Fruit fly (Drosophila melanogaster): ENCODE measurements around the gene CG14439.

The CG14439 gene

DNA sequence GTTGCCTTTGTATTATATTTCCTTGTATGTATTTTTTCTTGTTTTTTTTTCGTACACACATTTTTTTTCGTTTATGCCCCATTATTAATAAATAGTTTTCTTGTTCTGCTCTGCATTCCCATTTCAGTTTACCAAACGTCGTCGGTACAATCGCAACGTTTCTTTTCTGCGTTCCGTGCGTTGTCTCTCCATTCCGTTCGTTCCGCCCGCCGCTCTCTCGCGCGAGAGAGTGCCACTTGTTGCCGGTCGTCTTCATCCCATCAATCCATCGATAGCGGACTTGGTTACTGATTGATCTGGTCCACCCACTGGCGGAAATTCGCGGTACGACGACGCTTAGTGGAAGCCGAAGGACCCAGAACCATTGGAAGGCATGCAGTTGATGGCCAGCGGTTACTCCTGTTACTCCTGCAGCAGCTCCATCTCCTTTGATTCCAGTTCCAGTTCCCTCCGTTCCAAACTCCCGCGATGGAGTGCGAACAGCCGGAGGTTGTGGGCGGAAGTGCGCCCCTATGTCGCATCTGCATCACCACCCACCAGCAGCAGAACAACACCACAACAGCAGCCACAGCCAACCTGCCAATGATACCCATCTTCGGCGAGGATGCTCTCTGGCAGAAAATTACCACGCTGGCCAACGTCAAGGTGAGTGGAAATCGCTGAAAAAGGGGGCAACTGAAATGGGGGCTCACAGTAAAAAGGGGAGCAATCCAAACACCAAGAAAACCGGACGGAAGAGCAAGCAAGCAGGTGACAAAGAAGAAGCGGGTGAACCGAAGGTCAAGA, 37.9 kb upstream of the CG14439 start:
- TF ChIP-seq CG8478 (optimal IDR thresholded peaks at IDR 0.05) (no peak), CTCF (optimal IDR thresholded peaks at IDR 0.05) (no peak)

DNA sequence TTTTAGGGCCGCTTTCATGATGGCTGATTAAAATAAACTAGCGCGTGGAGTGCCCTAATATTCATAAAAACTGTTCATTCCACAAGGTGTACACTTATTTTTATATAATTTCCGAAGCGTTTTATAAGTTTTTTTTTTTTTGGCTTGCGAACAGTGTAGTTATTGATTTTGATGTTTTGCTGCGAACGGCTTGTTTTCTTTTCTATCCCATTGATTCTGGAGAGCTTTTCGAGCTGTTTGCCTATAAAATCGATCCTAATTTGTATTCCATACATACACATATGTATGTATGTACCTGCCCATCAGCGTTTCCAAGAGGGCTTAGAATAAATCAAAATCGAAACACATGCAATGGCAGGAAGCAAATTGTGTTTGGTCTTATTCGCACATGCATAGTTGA, 37.1 kb upstream of the CG14439 start:
- TF ChIP-seq CTCF (optimal IDR thresholded peaks at IDR 0.05) (no peak), CG8478 (optimal IDR thresholded peaks at IDR 0.05) (no peak)

DNA sequence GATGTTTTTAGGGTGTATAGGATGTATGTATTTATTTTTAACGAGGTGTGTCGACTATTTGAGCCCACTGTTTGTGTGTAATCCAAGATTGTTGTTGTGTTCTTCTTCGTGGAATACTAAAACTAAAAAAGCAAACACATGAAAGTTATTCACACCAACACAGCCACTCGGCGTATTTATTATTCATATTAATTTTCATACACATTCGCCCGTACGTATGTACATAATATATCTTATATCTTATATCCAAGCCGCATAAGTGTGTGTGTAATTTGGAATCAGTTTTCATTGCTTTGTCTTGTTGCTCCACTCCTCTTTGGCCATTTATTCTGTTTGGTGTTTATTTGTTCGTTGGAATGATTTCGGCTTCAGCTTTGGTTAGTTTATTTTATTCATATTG, 36.7 kb upstream of the CG14439 start:
- no peak for TF ChIP-seq CTCF (optimal IDR thresholded peaks at IDR 0.05)
- TF ChIP-seq CG8478 (optimal IDR thresholded peaks at IDR 0.05): no peak

DNA sequence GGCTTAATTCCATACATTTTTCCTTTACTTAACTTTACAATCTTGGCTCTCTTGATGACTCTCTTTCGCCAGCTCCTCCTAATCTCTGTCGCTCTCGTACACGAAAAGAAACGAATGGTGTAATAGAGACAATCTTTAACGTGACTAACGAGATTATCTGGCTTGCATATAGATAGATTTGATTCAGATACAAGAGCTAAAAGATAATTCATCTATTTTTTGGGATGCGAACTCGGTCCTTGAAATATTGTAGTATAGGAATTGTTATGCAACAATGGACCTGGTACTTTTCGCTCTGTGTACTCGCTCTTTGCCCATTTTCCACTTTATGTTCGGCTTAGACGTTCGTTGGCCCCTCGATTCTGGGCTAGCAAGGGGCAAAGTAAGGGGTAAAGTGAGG, 36.0 kb upstream of the CG14439 start:
- no peak for TF ChIP-seq CTCF (optimal IDR thresholded peaks at IDR 0.05)
- TF ChIP-seq CG8478 (optimal IDR thresholded peaks at IDR 0.05): no peak

DNA sequence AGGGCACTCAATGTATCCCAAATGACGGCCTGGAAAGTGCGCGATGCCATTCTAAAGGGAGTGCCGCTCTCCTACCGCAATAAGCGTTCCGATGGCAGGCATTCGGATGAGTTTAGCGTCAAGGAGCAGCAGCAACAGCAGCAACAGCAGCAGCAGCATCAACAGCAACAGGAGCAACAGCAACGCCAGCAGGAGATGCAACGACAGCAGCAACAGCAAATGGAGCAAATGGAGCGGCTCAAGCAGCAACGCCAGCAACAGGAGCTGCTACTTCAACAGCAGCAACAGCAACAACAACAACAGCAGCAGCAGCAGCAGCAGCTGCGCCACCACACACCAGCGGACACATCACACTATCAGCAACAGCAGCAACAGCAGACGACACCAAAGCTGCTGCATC, 31.2 kb upstream of the CG14439 start:
- TF ChIP-seq CG8478 (optimal IDR thresholded peaks at IDR 0.05): no peak
- no peak for TF ChIP-seq CTCF (optimal IDR thresholded peaks at IDR 0.05)

DNA sequence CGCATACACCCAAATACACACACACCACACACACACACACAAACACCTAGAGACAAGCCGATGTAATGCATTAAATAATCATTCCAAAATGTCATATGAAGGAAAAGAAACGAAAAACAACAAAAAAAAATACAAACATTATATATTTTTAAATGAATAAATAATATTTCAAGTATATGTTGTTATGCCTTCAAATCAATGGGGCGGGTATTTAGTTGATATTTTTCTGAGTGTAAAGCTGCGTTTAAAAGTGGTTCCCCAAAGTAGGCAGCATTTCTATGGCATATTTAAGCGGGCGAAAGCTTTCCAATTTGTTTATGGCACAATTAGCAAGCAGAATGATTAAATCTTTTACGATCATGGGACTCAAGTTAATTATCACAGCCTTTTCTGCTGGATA, 28.1 kb upstream of the CG14439 start:
- TF ChIP-seq CTCF (optimal IDR thresholded peaks at IDR 0.05) (no peak), CG8478 (optimal IDR thresholded peaks at IDR 0.05) (no peak)

DNA sequence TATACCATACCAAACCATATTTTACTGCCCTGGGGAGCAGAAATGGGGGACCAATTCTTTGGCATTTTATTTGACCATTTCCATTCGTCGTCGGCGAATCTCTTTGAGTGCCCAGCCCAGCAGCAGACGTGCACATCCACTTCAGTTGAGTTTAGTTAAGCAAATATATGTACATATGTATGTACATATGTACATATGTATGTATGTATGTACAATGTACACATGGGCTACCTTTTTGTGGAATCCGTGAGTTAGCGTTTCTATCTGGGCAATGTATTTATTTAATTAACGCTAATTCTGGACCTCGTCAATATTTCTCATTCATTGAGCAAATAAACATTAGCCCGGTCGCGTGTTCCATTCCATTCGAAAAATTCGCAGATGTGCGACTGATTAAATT, 27.4 kb upstream of the CG14439 start:
- TF ChIP-seq CG8478 (optimal IDR thresholded peaks at IDR 0.05) (no peak), CTCF (optimal IDR thresholded peaks at IDR 0.05) (no peak)

DNA sequence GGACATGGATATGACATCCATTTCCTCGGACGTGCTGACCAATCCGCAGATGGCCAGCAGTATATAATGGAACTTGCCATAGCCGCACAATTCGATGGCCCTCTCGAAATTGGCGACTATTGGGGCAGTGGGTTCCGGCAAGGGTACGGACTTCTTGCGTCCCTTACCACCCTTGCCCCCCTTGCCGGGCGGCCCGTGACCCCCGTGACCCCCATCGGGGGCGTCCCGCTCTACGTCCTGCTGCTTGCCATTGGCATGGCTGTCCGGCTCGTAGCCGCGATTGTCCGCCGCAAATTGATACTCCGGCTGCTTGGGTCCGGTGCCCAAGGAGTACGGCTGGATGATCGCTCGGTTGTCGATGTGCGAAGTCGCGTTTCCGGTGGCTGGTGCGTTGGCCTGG, 23.7 kb upstream of the CG14439 start:
- TF ChIP-seq CTCF (optimal IDR thresholded peaks at IDR 0.05): no peak

DNA sequence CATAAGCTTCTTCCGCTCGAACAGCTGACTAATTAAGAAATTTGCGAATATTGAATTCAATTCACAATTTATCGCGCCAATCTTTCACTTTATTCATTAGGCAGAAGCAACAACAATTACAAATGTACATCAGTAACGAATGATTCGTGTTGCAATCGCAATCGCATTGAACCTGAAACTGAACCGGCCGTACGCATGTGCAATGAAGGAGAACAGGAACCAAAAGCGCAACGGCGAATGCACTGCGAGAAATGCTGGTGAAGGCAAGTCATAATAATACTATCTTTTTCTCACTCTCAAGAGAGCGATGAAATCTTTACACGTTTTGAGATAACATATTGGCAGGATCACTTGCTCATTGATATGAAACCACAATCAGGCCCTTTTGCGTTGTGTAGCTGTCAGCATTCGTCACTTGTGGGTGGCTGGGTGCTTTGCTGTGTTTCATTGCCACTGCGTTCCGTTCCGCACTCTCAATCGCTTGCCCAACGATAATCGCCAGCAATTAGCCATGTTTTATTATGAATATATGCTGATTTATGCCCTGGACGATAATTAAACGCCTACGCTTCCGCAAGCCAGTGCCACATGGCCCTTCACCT, 22.3 kb upstream of the CG14439 start:
- TF ChIP-seq CTCF (optimal IDR thresholded peaks at IDR 0.05) (no peak), CG8478 (optimal IDR thresholded peaks at IDR 0.05) (no peak)

DNA sequence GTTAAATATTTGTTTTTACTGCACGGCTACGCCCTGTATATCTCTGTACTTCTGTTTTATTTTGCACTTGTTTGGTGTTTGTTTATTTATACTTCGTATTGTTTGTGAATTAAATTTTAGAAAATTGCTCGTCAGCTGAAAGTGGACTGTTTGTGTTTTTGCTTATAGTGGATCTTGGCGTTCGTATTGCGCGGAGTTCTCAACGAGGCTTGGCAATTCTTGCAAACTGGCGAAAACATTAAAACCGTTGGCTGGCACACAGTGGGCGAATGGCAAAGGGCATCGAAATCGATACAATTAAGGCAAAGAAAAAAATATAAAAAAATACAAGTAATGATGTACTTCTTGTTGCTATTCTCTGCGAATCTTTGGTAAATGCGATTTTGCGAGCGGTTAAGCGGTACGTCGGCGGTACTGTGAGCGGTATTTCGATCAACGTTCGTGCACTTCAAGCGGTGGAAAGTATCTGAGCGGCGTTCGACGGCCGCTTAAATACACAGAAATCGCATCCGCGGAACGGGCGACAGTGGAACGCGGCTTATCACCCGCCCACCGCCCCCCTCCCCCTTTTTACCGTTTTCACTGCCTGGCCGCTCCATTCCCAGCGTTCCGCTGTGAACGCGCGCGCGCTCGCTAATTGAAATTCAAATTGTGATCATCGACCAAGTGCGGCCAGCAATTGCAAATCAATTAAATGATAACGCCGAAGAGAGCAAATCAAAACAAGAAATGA, 20.4 kb upstream of the CG14439 start:
- TF ChIP-seq CG8478 (optimal IDR thresholded peaks at IDR 0.05) (no peak), CTCF (optimal IDR thresholded peaks at IDR 0.05) (no peak)

DNA sequence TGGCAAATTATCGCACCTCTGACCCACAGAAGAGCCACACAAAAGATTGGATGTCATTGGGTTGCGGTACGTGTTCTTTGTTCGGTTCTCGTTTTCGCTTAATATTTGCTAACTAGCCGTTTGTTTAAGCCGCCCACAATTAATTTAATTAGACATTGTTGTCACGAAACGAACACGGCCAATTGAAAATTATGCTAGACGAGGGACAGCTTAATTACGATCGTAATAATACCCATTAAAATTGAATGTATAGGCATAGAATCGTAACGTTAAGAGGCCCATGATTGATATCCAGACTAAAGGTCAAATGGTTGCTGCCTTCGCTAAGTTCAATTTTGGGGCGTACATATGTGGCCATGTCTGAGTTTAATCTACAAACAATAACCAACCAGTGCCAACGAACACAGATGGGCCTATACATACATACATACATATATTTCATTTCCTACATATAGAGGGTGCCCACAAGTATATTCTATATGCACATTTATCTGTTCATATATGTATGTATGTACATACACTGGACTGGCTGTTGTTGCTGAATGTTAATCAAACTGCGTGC, 18.7 kb upstream of the CG14439 start:
- peak; percentile 82 to 87 for TF ChIP-seq CTCF (optimal IDR thresholded peaks at IDR 0.05)
- TF ChIP-seq CG8478 (optimal IDR thresholded peaks at IDR 0.05): no peak

DNA sequence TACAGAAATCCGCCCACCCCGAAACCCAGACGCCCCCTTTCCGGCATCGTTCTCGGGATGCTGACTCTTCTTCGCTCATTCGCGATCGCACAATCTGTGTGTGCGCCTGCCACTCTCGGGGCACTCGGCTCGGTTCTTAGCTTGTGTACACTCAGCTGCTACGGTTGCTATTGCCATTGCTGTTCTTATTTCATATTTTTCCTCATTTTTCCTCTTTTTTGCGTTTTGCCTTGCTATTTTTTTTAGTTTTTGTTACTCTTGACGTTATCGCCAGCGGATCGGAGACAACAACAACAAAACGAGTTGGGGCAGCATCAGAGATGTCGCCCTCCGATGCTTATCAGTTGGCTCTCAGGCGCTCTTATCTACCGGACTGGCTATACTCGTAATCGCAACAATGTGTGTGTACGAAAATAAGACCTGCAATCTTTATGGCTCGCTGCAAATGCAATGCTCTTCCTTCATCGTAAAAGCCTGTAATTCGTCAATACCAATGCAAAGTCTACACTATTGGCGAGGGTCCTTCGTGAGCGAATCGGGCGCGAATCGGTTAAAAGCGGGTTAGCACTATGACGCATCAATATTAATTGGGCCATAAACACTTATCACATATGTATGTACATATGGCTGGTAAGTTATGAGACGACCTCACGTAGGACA, 16.6 kb upstream of the CG14439 start:
- TF ChIP-seq CTCF (optimal IDR thresholded peaks at IDR 0.05) (no peak), CG8478 (optimal IDR thresholded peaks at IDR 0.05) (no peak)

DNA sequence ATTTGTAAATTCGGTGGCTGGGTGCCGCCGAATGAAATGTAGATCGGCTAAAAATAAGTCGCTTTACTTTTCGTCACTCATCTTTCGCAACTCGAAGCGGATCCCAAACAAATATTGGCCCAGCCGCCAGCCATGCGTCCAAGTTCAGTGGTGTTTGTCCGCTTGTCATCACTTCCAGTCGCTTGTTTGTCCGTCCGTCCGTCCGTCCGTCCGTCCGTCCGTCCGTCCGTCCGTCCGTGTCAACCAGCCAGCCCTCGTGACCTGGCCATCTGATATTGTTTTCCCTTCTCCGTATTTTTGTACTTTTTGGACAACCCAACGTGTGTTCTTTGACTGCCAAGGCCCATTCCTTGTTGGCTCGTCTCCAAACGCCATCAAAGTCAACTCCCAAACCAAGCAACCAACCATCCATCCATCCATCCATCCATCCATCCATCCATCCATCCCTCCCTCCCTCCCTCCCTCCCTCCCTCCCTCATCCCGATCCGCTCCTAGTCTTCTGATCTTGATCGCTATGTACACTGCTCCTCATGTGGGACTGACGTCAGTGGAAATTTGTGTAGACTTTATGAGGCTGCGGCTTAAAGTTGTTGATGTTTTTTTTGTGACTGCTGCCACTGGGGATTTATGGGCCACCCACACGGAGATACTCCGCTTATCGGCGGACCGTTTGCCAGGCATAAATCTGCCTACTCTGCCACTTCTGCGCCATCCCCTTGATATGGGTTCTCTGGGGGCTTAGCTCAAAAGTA, 13.9 kb upstream of the CG14439 start:
- TF ChIP-seq CTCF (optimal IDR thresholded peaks at IDR 0.05) (no peak), CG8478 (optimal IDR thresholded peaks at IDR 0.05) (no peak)

DNA sequence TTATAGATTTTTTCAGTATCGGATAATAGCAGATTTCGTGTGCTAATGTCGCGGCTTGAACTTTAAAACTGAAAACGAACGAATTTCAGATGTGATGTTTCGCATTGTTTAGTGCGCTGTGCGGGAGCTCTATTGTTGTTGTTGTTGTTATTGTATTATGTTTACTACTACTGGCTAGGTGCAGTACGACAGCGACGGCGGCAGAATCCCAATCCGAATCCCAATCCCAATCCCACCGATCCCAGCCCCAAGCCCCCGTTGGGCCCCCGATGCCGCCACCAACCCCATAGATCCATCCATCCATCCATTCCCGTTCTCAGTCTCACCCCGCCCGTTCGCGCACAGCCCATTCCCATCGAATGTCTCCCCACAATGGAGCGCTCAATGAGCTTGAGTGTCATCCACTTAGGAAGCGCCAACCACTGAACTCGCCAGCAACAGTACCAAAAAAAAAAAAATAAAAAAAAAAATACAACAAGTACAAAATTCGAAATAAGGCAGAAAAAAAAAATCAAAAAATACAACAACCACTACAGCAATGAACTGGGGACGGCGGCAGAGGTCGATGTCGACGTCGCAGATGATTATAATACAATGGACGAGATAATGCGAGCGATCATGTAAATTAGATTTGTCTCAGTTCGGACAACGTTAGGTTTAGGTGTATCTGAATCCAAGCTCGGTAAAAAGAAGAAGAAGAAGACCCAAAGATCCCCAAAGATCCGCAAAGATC, 7.2 kb upstream of the CG14439 start, which contains the start of gene CG3168:
Gene CG3168, minus strand, starts transcription at position 51 of the 733 bp plus-strand sequence.
- no peak for TF ChIP-seq CTCF (optimal IDR thresholded peaks at IDR 0.05)
- no peak for TF ChIP-seq CG8478 (optimal IDR thresholded peaks at IDR 0.05)
